Fruit fly (Drosophila melanogaster) whole organism, embryonic: ENCODE measurements around the gene BckdhA.
A peak's percentile ranks its signal among the peaks of the same experiment; 100 is the strongest.

Source experiments
- Adf1 ChIP-seq: fragments of 200-800 bp; sonication (Bioruptor generic); IDR thresholded peaks from 2 replicates; pipeline ENCODE4 v1.3.6; 2022; ENCODE audit warnings: missing biosample characterization, missing genetic modification characterization
- Antp ChIP-seq: fragments of 200-800 bp; sonication (Bioruptor generic); optimal IDR thresholded peaks from 3 replicates; lab custom pipeline; 2016; ENCODE audit warnings: missing biosample characterization, missing genetic modification characterization
- BtbVII ChIP-seq: fragments of 200-800 bp; sonication (Bioruptor generic); optimal IDR thresholded peaks from 3 replicates; lab custom pipeline; 2017; ENCODE audit warnings: missing biosample characterization, mild to moderate bottlenecking, missing genetic modification characterization
- CG10267 ChIP-seq: fragments of 200-800 bp; sonication (Bioruptor generic); optimal IDR thresholded peaks from 2 replicates; lab custom pipeline; 2018; ENCODE audit warnings: missing biosample characterization, mild to moderate bottlenecking, missing genetic modification characterization, moderate library complexity
- CG10366 ChIP-seq: fragments of 200-800 bp; sonication (Bioruptor generic); IDR thresholded peaks from 2 replicates; pipeline ENCODE4 v1.3.6; 2022; ENCODE audit warnings: missing biosample characterization, missing genetic modification characterization
- CG10565 ChIP-seq: fragments of 200-800 bp; sonication (Bioruptor generic); optimal IDR thresholded peaks from 3 replicates; lab custom pipeline; 2016; ENCODE audit warnings: missing biosample characterization, mild to moderate bottlenecking, missing genetic modification characterization
- CG12071 ChIP-seq: fragments of 200-800 bp; sonication (Bioruptor generic); optimal IDR thresholded peaks from 3 replicates; lab custom pipeline; 2018; ENCODE audit warnings: missing biosample characterization, mild to moderate bottlenecking, missing genetic modification characterization
- CG12659 ChIP-seq: fragments of 200-800 bp; sonication (Bioruptor generic); optimal IDR thresholded peaks from 3 replicates; lab custom pipeline; 2017; ENCODE audit warnings: mild to moderate bottlenecking, missing biosample characterization, missing genetic modification reagents, missing genetic modification characterization
- CG12769 ChIP-seq: fragments of 200-800 bp; sonication (Bioruptor generic); optimal IDR thresholded peaks from 2 replicates; lab custom pipeline; 2019; ENCODE audit warnings: missing biosample characterization, mild to moderate bottlenecking, missing genetic modification characterization, moderate library complexity
- CG13624 ChIP-seq: fragments of 200-800 bp; sonication (Bioruptor generic); optimal IDR thresholded peaks from 2 replicates; lab custom pipeline; 2016; ENCODE audit warnings: missing biosample characterization, missing genetic modification characterization
- CG13775 ChIP-seq: fragments of 200-800 bp; sonication (Bioruptor generic); optimal IDR thresholded peaks from 3 replicates; lab custom pipeline; 2017; ENCODE audit warnings: missing biosample characterization, mild to moderate bottlenecking, missing genetic modification characterization
- CG1647 ChIP-seq: fragments of 200-800 bp; sonication (Bioruptor generic); optimal IDR thresholded peaks from 3 replicates; lab custom pipeline; 2016; ENCODE audit warnings: missing biosample characterization, missing genetic modification characterization
- CG16815 ChIP-seq: fragments of 200-800 bp; sonication (Bioruptor generic); optimal IDR thresholded peaks from 3 replicates; lab custom pipeline; 2017; ENCODE audit warnings: missing biosample characterization, mild to moderate bottlenecking, missing genetic modification characterization
- CG17385 ChIP-seq: fragments of 200-800 bp; sonication (Bioruptor generic); optimal IDR thresholded peaks from 3 replicates; lab custom pipeline; 2018; ENCODE audit warnings: missing biosample characterization, mild to moderate bottlenecking, missing genetic modification characterization
- CG18476 ChIP-seq: fragments of 200-800 bp; sonication (Bioruptor generic); optimal IDR thresholded peaks from 2 replicates; lab custom pipeline; 2016; ENCODE audit warnings: missing biosample characterization, mild to moderate bottlenecking, missing genetic modification characterization
- CG18764 ChIP-seq: fragments of 200-800 bp; sonication (Bioruptor generic); optimal IDR thresholded peaks from 3 replicates; lab custom pipeline; 2016; ENCODE audit warnings: missing biosample characterization, missing genetic modification characterization
- CG2199 ChIP-seq: fragments of 200-800 bp; sonication (Bioruptor generic); IDR thresholded peaks from 3 replicates; pipeline ENCODE4 v1.3.6; 2022; ENCODE audit warnings: missing biosample characterization, missing genetic modification characterization
- CG32772 ChIP-seq: fragments of 200-800 bp; sonication (Bioruptor generic); IDR thresholded peaks from 2 replicates; pipeline ENCODE4 v1.3.6; 2022; ENCODE audit warnings: missing biosample characterization, missing genetic modification characterization
- CG3726 ChIP-seq: fragments of 200-800 bp; sonication (Bioruptor generic); IDR thresholded peaks from 3 replicates; pipeline ENCODE4, ENCODE4 v1.3.6; 2022; ENCODE audit warnings: missing biosample characterization, missing genetic modification characterization
- CG3995 ChIP-seq: fragments of 200-800 bp; sonication (Bioruptor generic); optimal IDR thresholded peaks from 3 replicates; lab custom pipeline; 2016; ENCODE audit warnings: missing biosample characterization, missing genetic modification characterization
- CG7556 ChIP-seq: fragments of 200-800 bp; sonication (Bioruptor generic); optimal IDR thresholded peaks from 2 replicates; lab custom pipeline; 2017; ENCODE audit warnings: missing biosample characterization, mild to moderate bottlenecking, missing genetic modification characterization
- CG8089 ChIP-seq: fragments of 200-800 bp; sonication (Bioruptor generic); optimal IDR thresholded peaks from 3 replicates; lab custom pipeline; 2016; ENCODE audit warnings: missing biosample characterization, missing genetic modification characterization
- CG8281 ChIP-seq: fragments of 200-800 bp; sonication (Bioruptor generic); optimal IDR thresholded peaks from 2 replicates; lab custom pipeline; 2018; ENCODE audit warnings: missing biosample characterization, mild to moderate bottlenecking, missing genetic modification characterization, moderate library complexity
- CG8944 ChIP-seq: fragments of 200-800 bp; sonication (Bioruptor generic); optimal IDR thresholded peaks from 3 replicates; lab custom pipeline; 2016; ENCODE audit warnings: missing biosample characterization, missing genetic modification characterization
- CG9876 ChIP-seq: fragments of 200-800 bp; sonication (Bioruptor generic); optimal IDR thresholded peaks from 2 replicates; lab custom pipeline; 2016; ENCODE audit warnings: missing biosample characterization, missing genetic modification characterization
- CkIIα-i1 ChIP-seq: fragments of 200-800 bp; sonication (Bioruptor generic); IDR thresholded peaks from 2 replicates; pipeline ENCODE4 v1.3.6; 2022; ENCODE audit warnings: missing biosample characterization, missing genetic modification characterization
- Doc3 ChIP-seq: fragments of 200-800 bp; sonication (Bioruptor generic); IDR thresholded peaks from 3 replicates; pipeline ENCODE4 v1.3.6; 2022; ENCODE audit warnings: missing biosample characterization, missing genetic modification characterization; ENCODE audit not compliant: partially characterized antibody
- ERR ChIP-seq: fragments of 200-800 bp; sonication (Bioruptor generic); optimal IDR thresholded peaks from 2 replicates; lab custom pipeline; 2016; ENCODE audit warnings: missing biosample characterization, missing genetic modification characterization
- H2.0 ChIP-seq: fragments of 200-800 bp; sonication (Bioruptor generic); IDR thresholded peaks from 2 replicates; pipeline ENCODE4 v1.3.6; 2022; ENCODE audit warnings: missing biosample characterization, missing genetic modification characterization
- HLH4C ChIP-seq: fragments of 200-800 bp; sonication (Bioruptor generic); IDR thresholded peaks from 3 replicates; pipeline ENCODE4 v1.3.6; 2022; ENCODE audit warnings: missing biosample characterization, missing genetic modification characterization; ENCODE audit not compliant: partially characterized antibody
- HmgZ ChIP-seq: fragments of 200-800 bp; sonication (Bioruptor generic); optimal IDR thresholded peaks from 2 replicates; lab custom pipeline; 2018; ENCODE audit warnings: missing biosample characterization, mild to moderate bottlenecking, missing genetic modification characterization
- Hmx ChIP-seq: fragments of 200-800 bp; sonication (Bioruptor generic); optimal IDR thresholded peaks from 2 replicates; lab custom pipeline; 2016; ENCODE audit warnings: missing biosample characterization, missing genetic modification characterization
- Mrtf ChIP-seq: fragments of 200-800 bp; sonication (Bioruptor generic); IDR thresholded peaks from 3 replicates; pipeline ENCODE4 v1.3.6; 2022; ENCODE audit warnings: missing biosample characterization, missing genetic modification characterization
- al ChIP-seq: fragments of 200-800 bp; sonication (Bioruptor generic); IDR thresholded peaks from 2 replicates; pipeline ENCODE4 v1.3.6; 2022; ENCODE audit warnings: missing biosample characterization, missing genetic modification characterization
- dm ChIP-seq: fragments of 200-800 bp; sonication (Bioruptor generic); optimal IDR thresholded peaks from 3 replicates; lab custom pipeline; 2016; ENCODE audit warnings: missing biosample characterization, missing genetic modification characterization
- dysf ChIP-seq: fragments of 200-800 bp; sonication (Bioruptor generic); IDR thresholded peaks from 3 replicates; pipeline ENCODE4 v1.3.6; 2022; ENCODE audit warnings: missing biosample characterization, missing genetic modification characterization
- h ChIP-seq: fragments of >200 bp; optimal IDR thresholded peaks from 2 replicates; lab custom pipeline; 2017
- her ChIP-seq: fragments of 200-800 bp; sonication (Bioruptor generic); optimal IDR thresholded peaks from 2 replicates; lab custom pipeline; 2016; ENCODE audit warnings: missing biosample characterization, missing genetic modification characterization
- insv ChIP-seq, 2 experiments: fragments of 200-800 bp; sonication (Bioruptor generic); optimal IDR thresholded peaks; 3 replicates each; lab custom pipeline; 2016 to 2018; ENCODE audit warnings: missing biosample characterization in 2 of 2, missing genetic modification characterization in 2 of 2
- jigr1 ChIP-seq: fragments of 200-800 bp; sonication (Bioruptor generic); IDR thresholded peaks from 3 replicates; pipeline ENCODE4 v1.3.6; 2022; ENCODE audit warnings: missing biosample characterization, missing genetic modification characterization
- kni ChIP-seq: fragments of 200-800 bp; sonication (Bioruptor generic); optimal IDR thresholded peaks from 3 replicates; lab custom pipeline; 2017; ENCODE audit warnings: mild to moderate bottlenecking, missing biosample characterization, missing genetic modification reagents, missing genetic modification characterization
- luna ChIP-seq: fragments of 200-800 bp; sonication (Bioruptor generic); optimal IDR thresholded peaks from 2 replicates; lab custom pipeline; 2016; ENCODE audit warnings: missing biosample characterization, missing genetic modification characterization
- org-1 ChIP-seq: fragments of 200-800 bp; sonication (Bioruptor generic); optimal IDR thresholded peaks from 2 replicates; lab custom pipeline; 2017; ENCODE audit warnings: missing biosample characterization, missing genetic modification characterization
- pan ChIP-seq, 4 experiments: fragments of >200 bp in 3 of 4; fragments of 200-800 bp in 1 of 4; sonication (Bioruptor generic) in 1 of 4; optimal IDR thresholded peaks in 3 of 4; IDR thresholded peaks in 1 of 4; 2 replicates each; pipeline versions ENCODE4 v1.3.6 to Lab custom; 2017 to 2022; ENCODE audit warnings: missing biosample characterization in 2 of 4, missing genetic modification characterization in 2 of 4, mixed read lengths in 1 of 4
- pho ChIP-seq: fragments of 200-800 bp; sonication (Bioruptor generic); optimal IDR thresholded peaks from 2 replicates; lab custom pipeline; 2016; ENCODE audit warnings: missing biosample characterization, missing genetic modification characterization
- pita ChIP-seq: fragments of 200-800 bp; sonication (Bioruptor generic); optimal IDR thresholded peaks from 2 replicates; lab custom pipeline; 2017; ENCODE audit warnings: missing biosample characterization, mild to moderate bottlenecking, missing genetic modification characterization
- sc ChIP-seq, 3 experiments: fragments of >200 bp in 2 of 3; fragments of 200-800 bp in 1 of 3; sonication (Bioruptor generic) in 1 of 3; optimal IDR thresholded peaks; 2 replicates in 2 of 3; 3 replicates in 1 of 3; lab custom pipeline; 2017; ENCODE audit warnings: mild to moderate bottlenecking in 1 of 3, missing biosample characterization in 1 of 3, missing genetic modification characterization in 1 of 3, missing genetic modification reagents in 1 of 3
- sima ChIP-seq: fragments of 200-800 bp; sonication (Bioruptor generic); optimal IDR thresholded peaks from 2 replicates; lab custom pipeline; 2016; ENCODE audit warnings: missing biosample characterization, missing genetic modification characterization
- sqz ChIP-seq: fragments of 200-800 bp; sonication (Bioruptor generic); optimal IDR thresholded peaks from 3 replicates; lab custom pipeline; 2018; ENCODE audit warnings: missing biosample characterization, mild to moderate bottlenecking, missing genetic modification characterization
- tna ChIP-seq: fragments of 200-800 bp; sonication (Bioruptor generic); IDR thresholded peaks from 2 replicates; pipeline ENCODE4 v1.3.6; 2022; ENCODE audit warnings: missing biosample characterization, missing genetic modification characterization; ENCODE audit not compliant: partially characterized antibody
- twi ChIP-seq: fragments of 200-800 bp; optimal IDR thresholded peaks from 2 replicates; lab custom pipeline; 2019; ENCODE audit warnings: missing biosample characterization, mild to moderate bottlenecking, missing genetic modification characterization, moderate library complexity

The BckdhA gene

DNA sequence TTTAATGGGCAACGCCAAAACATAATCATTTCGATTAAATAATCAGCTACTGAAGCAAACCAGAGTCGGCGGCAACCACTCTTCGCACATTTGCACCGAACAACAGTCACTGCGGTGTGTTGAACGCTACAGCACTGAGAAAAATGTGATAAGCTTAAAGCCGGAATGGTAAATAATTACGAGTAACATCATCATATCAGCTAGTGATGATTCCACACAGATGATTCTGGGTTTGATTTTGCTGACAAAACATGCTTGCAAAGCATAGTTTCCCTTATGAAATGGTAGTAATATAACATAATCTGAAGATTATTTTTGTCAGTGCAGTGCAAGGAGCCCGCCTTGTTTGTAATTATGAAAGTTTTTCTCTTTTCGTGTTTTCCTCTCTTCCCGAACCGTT lies 42.5 kb downstream of the BckdhA start (continued):
- TF ChIP-seq twi (peak; percentile 9), HLH4C (no peak), CG18476 (GFP tag; lab: Kevin White, UChicago) (no peak), Antp (GFP tag; lab: Kevin White, UChicago) (peak; percentile 58), CG8944 (GFP tag; lab: Kevin White, UChicago) (peak; percentile 51), ERR (no peak), CG10366 (GFP tag; lab: Robert Waterston, UW) (peak; percentile 38; the same call in 1 of the 2 replicates), CG10565 (GFP tag; lab: Kevin White, UChicago) (no peak), CG10267 (tag; lab: Kevin White, UChicago) (peak; percentile 45), insv (GFP tag; optimal IDR thresholded peaks at IDR 0.05; lab: Kevin White, UChicago) (no peak), sqz (no peak), CG7556 (GFP tag; lab: Kevin White, UChicago) (peak; percentile 28), CG1647 (GFP tag; lab: Kevin White, UChicago) (no peak), al (GFP tag; lab: Robert Waterston, UW) (no peak), CG3995 (GFP tag; lab: Kevin White, UChicago) (no peak), Doc3 (GFP tag; lab: Robert Waterston, UW) (no peak), h (no peak), Adf1 (no peak), pho (GFP tag; lab: Kevin White, UChicago) (no peak), CG8089 (GFP tag; lab: Kevin White, UChicago) (peak; percentile 12), dm (GFP tag; lab: Kevin White, UChicago) (no peak), luna (GFP tag; lab: Kevin White, UChicago) (no peak), sc (optimal IDR thresholded peaks at IDR 0.05; lab: Kevin White, UChicago) (no peak), sc (GFP tag; optimal IDR thresholded peaks at IDR 0.05; lab: Kevin White, UChicago) (peak; percentile 38), pan (optimal IDR thresholded peaks at IDR 0.05; lab: Kevin White, UChicago) (no peak), pan (GFP tag; optimal IDR thresholded peaks at IDR 0.05 in 1 of 2, IDR thresholded peaks at IDR 0.05 in 1 of 2) (no peak), H2.0 (GFP tag; lab: Robert Waterston, UW) (peak; percentile 43; the same call in 1 of the 2 replicates), Hmx (GFP tag; lab: Kevin White, UChicago) (no peak), dysf (GFP tag; lab: Robert Waterston, UW) (peak; percentile 55; the same call in 1 of the 3 replicates), tna (GFP tag; lab: Robert Waterston, UW) (no peak), CkIIα-i1 (GFP tag; lab: Robert Waterston, UW) (no peak), pita (GFP tag; lab: Kevin White, UChicago) (no peak), CG17385 (peak; percentile 51), CG16815 (GFP tag; lab: Kevin White, UChicago) (peak; percentile 40), jigr1 (GFP tag; lab: Robert Waterston, UW) (no peak), CG13775 (peak; percentile 8), CG12071 (peak; percentile 50), Mrtf (0 out of 3 replicates have a peak, but pooled peaks have one; percentile 18), org-1 (no peak), CG8281 (tag; lab: Kevin White, UChicago) (no peak), her (GFP tag; lab: Kevin White, UChicago) (peak; percentile 25), sima (GFP tag; lab: Kevin White, UChicago) (no peak), BtbVII (GFP tag; lab: Kevin White, UChicago) (no peak), CG18764 (GFP tag; lab: Kevin White, UChicago) (peak; percentile 13), CG2199 (no peak), CG9876 (GFP tag; lab: Kevin White, UChicago) (no peak), kni (GFP tag; lab: Kevin White, UChicago) (no peak), CG12769 (peak; percentile 51), CG3726 (GFP tag; lab: Robert Waterston, UW) (no peak), CG13624 (GFP tag; lab: Kevin White, UChicago) (no peak), CG12659 (GFP tag; lab: Kevin White, UChicago) (peak; percentile 14), HmgZ (tag; lab: Kevin White, UChicago) (no peak), CG32772 (GFP tag; lab: Robert Waterston, UW) (0 out of 2 replicates have a peak, but pooled peaks have one; percentile 19)
